Worm (Caenorhabditis elegans): ENCODE results near the gene T23E7.2.

T23E7.2 gene

ce11 chrX:17711598-17711997 lies 40.8 kb downstream of the T23E7.2 start, which contains the start of gene H11L12.1:
Gene H11L12.1, minus strand, starts transcription at chrX:17711698.
- TF ChIP-seq tra-4 (tag; optimal IDR thresholded peaks at IDR 0.05), result no peak
- no peak for TF ChIP-seq ceh-13 (GFP tag; optimal IDR thresholded peaks at IDR 0.05)
- TF ChIP-seq pes-1 (GFP tag; IDR thresholded peaks at IDR 0.05), result no peak
- no peak for TF ChIP-seq ets-7 (tag; optimal IDR thresholded peaks at IDR 0.05)
- TF ChIP-seq hmbx-1 (tag; optimal IDR thresholded peaks at IDR 0.05), result no peak
- TF ChIP-seq tbx-11 (GFP tag; IDR thresholded peaks at IDR 0.05), result no peak
- no peak for TF ChIP-seq ceh-36 (tag; optimal IDR thresholded peaks at IDR 0.05)
- TF ChIP-seq hnd-1 (tag; optimal IDR thresholded peaks at IDR 0.05), result no peak
- no peak for TF ChIP-seq aly-1 (tag; optimal IDR thresholded peaks at IDR 0.05)
- TF ChIP-seq tbx-37 (GFP tag; conservative IDR thresholded peaks at IDR 0.05), result no peak
- no peak for TF ChIP-seq ama-1 (optimal IDR thresholded peaks at IDR 0.05)
- TF ChIP-seq B0310.2 (tag; optimal IDR thresholded peaks at IDR 0.05), result no peak
- no peak for TF ChIP-seq hmg-4 (GFP tag; optimal IDR thresholded peaks at IDR 0.05)
- TF ChIP-seq flt-1 (GFP tag; IDR thresholded peaks at IDR 0.05), result no peak
- TF ChIP-seq sea-1 (GFP tag; conservative IDR thresholded peaks at IDR 0.05), result no peak

ce11 chrX:17714342-17715011 lies 43.6 kb downstream of the T23E7.2 start, which contains the start of gene cTel55X.1:
Gene cTel55X.1, plus strand, starts transcription at chrX:17714961.
- no peak for TF ChIP-seq B0310.2 (tag; optimal IDR thresholded peaks at IDR 0.05)
- no peak for TF ChIP-seq tbx-37 (GFP tag; conservative IDR thresholded peaks at IDR 0.05)
- no peak for TF ChIP-seq ets-7 (tag; optimal IDR thresholded peaks at IDR 0.05)
- TF ChIP-seq hmg-4 (GFP tag; optimal IDR thresholded peaks at IDR 0.05), result no peak
- TF ChIP-seq sea-1 (GFP tag; conservative IDR thresholded peaks at IDR 0.05), result no peak
- TF ChIP-seq hnd-1 (tag; optimal IDR thresholded peaks at IDR 0.05), result no peak
- no peak for TF ChIP-seq scrt-1 (GFP tag; IDR thresholded peaks at IDR 0.05)
- no peak for TF ChIP-seq pes-1 (GFP tag; IDR thresholded peaks at IDR 0.05)
- no peak for TF ChIP-seq ceh-36 (tag; optimal IDR thresholded peaks at IDR 0.05)
- TF ChIP-seq F13C5.2 (tag; optimal IDR thresholded peaks at IDR 0.05), result no peak
- no peak for TF ChIP-seq flt-1 (GFP tag; IDR thresholded peaks at IDR 0.05)
- TF ChIP-seq hmbx-1 (tag; optimal IDR thresholded peaks at IDR 0.05), result no peak
- TF ChIP-seq aly-1 (tag; optimal IDR thresholded peaks at IDR 0.05), result no peak
- no peak for TF ChIP-seq tbx-11 (GFP tag; IDR thresholded peaks at IDR 0.05)
- TF ChIP-seq tra-4 (tag; optimal IDR thresholded peaks at IDR 0.05), result no peak

All from whole organism, early embryonic.